Fruit fly (Drosophila melanogaster): ENCODE data around the gene CG4768.

Gene CG4768

dm6 chrX:16781055-16781454, 10.9 kb upstream of the CG4768 start (continued):
- TF ChIP-seq Doc3 (GFP tag; IDR thresholded peaks at IDR 0.05; ENCODE audit: partially characterized antibody): no peak
- no peak for TF ChIP-seq jigr1 (GFP tag; IDR thresholded peaks at IDR 0.05)
- no peak for TF ChIP-seq CG10979 (tag; optimal IDR thresholded peaks at IDR 0.05)
- no peak for TF ChIP-seq oc (tag; optimal IDR thresholded peaks at IDR 0.05)
- no peak for TF ChIP-seq CG1647 (GFP tag; optimal IDR thresholded peaks at IDR 0.05)
- peak; percentile 70 for TF ChIP-seq CG12769 (tag; optimal IDR thresholded peaks at IDR 0.05)
- no peak for TF ChIP-seq corto (GFP tag; optimal IDR thresholded peaks at IDR 0.05)
- TF ChIP-seq bcd (GFP tag; optimal IDR thresholded peaks at IDR 0.05): no peak
- no peak for TF ChIP-seq CG9876 (GFP tag; optimal IDR thresholded peaks at IDR 0.05)
- TF ChIP-seq mirr (GFP tag; optimal IDR thresholded peaks at IDR 0.05): no peak
- no peak for TF ChIP-seq CG4707 (GFP tag; optimal IDR thresholded peaks at IDR 0.05)
- no peak for TF ChIP-seq C15 (GFP tag; IDR thresholded peaks at IDR 0.05)
- peak; percentile 21 to 45 for TF ChIP-seq Hr51 (GFP tag; optimal IDR thresholded peaks at IDR 0.05)
- TF ChIP-seq danr (GFP tag; IDR thresholded peaks at IDR 0.05): no peak
- no peak for TF ChIP-seq NFAT (GFP tag; IDR thresholded peaks at IDR 0.05)
- no peak for TF ChIP-seq CG4854 (GFP tag; optimal IDR thresholded peaks at IDR 0.05)
- TF ChIP-seq Gug (GFP tag; IDR thresholded peaks at IDR 0.05): no peak
- TF ChIP-seq dati (GFP tag; IDR thresholded peaks at IDR 0.05): no peak
- TF ChIP-seq CG17568 (GFP tag; optimal IDR thresholded peaks at IDR 0.05): no peak
- TF ChIP-seq CG6689 (GFP tag; IDR thresholded peaks at IDR 0.05): peak; percentile 50; the same call in 1 of the 2 replicates
- no peak for TF ChIP-seq CG11093 (GFP tag; IDR thresholded peaks at IDR 0.05)
- TF ChIP-seq Pdp1 (GFP tag; optimal IDR thresholded peaks at IDR 0.05): peak; percentile 11 to 62
- no peak for TF ChIP-seq Sin3A (optimal IDR thresholded peaks at IDR 0.05)
- no peak for TF ChIP-seq CG10654 (GFP tag; optimal IDR thresholded peaks at IDR 0.05)
- TF ChIP-seq Opbp (GFP tag; IDR thresholded peaks at IDR 0.05; ENCODE audit: partially characterized antibody): no peak
- TF ChIP-seq CG14441 (GFP tag; IDR thresholded peaks at IDR 0.05): 0 out of 2 replicates have a peak, but pooled peaks have one; percentile 8
- no peak for TF ChIP-seq fru (optimal IDR thresholded peaks at IDR 0.05)
- no peak for TF ChIP-seq odd (GFP tag; optimal IDR thresholded peaks at IDR 0.05)
- no peak for TF ChIP-seq ken (GFP tag; IDR thresholded peaks at IDR 0.05)
- no peak for TF ChIP-seq CG6654 (GFP tag; optimal IDR thresholded peaks at IDR 0.05)
- no peak for TF ChIP-seq ATbp (GFP tag; optimal IDR thresholded peaks at IDR 0.05)
- no peak for TF ChIP-seq Oaz (GFP tag; IDR thresholded peaks at IDR 0.05)
- no peak for TF ChIP-seq nerfin-2 (GFP tag; IDR thresholded peaks at IDR 0.05; ENCODE audit: partially characterized antibody)
- TF ChIP-seq Spps (tag; optimal IDR thresholded peaks at IDR 0.05): no peak
- TF ChIP-seq CG7745 (tag; optimal IDR thresholded peaks at IDR 0.05): no peak
- TF ChIP-seq Mad (GFP tag; optimal IDR thresholded peaks at IDR 0.05): no peak
- TF ChIP-seq Eip74EF (GFP tag; optimal IDR thresholded peaks at IDR 0.05): peak in 1 of 2 experiments; percentile 14
- TF ChIP-seq Ets97D (GFP tag; optimal IDR thresholded peaks at IDR 0.05): no peak
- no peak for TF ChIP-seq Blimp-1 (GFP tag; optimal IDR thresholded peaks at IDR 0.05)
- no peak for TF ChIP-seq inv (GFP tag; IDR thresholded peaks at IDR 0.05; ENCODE audit: partially characterized antibody)
- no peak for TF ChIP-seq Asciz (GFP tag; optimal IDR thresholded peaks at IDR 0.05)
- TF ChIP-seq CG4360 (GFP tag; IDR thresholded peaks at IDR 0.05): no peak
- TF ChIP-seq h (optimal IDR thresholded peaks at IDR 0.05): no peak
- no peak for TF ChIP-seq CG8478 (optimal IDR thresholded peaks at IDR 0.05)
- no peak for TF ChIP-seq MESR4 (GFP tag; optimal IDR thresholded peaks at IDR 0.05)
- TF ChIP-seq CG8944 (GFP tag; optimal IDR thresholded peaks at IDR 0.05): no peak
- TF ChIP-seq org-1 (GFP tag; optimal IDR thresholded peaks at IDR 0.05): peak; percentile 3
- TF ChIP-seq Dfd (GFP tag; optimal IDR thresholded peaks at IDR 0.05): no peak
- TF ChIP-seq chinmo (GFP tag; IDR thresholded peaks at IDR 0.05; ENCODE audit: partially characterized antibody): no peak
- TF ChIP-seq nom (GFP tag; optimal IDR thresholded peaks at IDR 0.05): no peak
- no peak for TF ChIP-seq CG4424 (GFP tag; optimal IDR thresholded peaks at IDR 0.05)
- peak; percentile 15 for TF ChIP-seq Hmr (GFP tag; optimal IDR thresholded peaks at IDR 0.05)

All from whole organism, embryonic.